Worm (Caenorhabditis elegans) whole organism, L2 larva: Measurements from ENCODE around the gene spp-27.
A peak's percentile ranks its signal among the peaks of the same experiment; 100 is the strongest.

Experiments
- F13H6.1 ChIP-seq: sonication (generic microtip); optimal IDR thresholded peaks from 2 replicates; lab custom pipeline; 2016; ENCODE audit warnings: missing genetic modification characterization, missing compliant biosample characterization
- R02D3.7 ChIP-seq: fragments of 150-350 bp; optimal IDR thresholded peaks from 2 replicates; lab custom pipeline; 2014; ENCODE audit warnings: missing biosample characterization, missing genetic modification characterization
- Y55F3AM.14 ChIP-seq: fragments of 200-800 bp; sonication (Bioruptor generic); optimal IDR thresholded peaks from 2 replicates; lab custom pipeline; 2018; ENCODE audit warnings: mild to moderate bottlenecking, missing genetic modification characterization, missing compliant biosample characterization
- ZK546.5 ChIP-seq: sonication (generic microtip); optimal IDR thresholded peaks from 2 replicates; lab custom pipeline; 2017; ENCODE audit warnings: missing biosample characterization, missing genetic modification characterization
- alr-1 ChIP-seq: fragments of 150-350 bp; optimal IDR thresholded peaks from 2 replicates; lab custom pipeline; 2014; ENCODE audit warnings: missing biosample characterization, missing genetic modification characterization
- ama-1 ChIP-seq: fragments of 150-350 bp; optimal IDR thresholded peaks from 2 replicates; lab custom pipeline; 2018; ENCODE audit warnings: inconsistent platforms
- ceh-16 ChIP-seq: fragments of 150-350 bp; optimal IDR thresholded peaks from 2 replicates; lab custom pipeline; 2014; ENCODE audit warnings: missing biosample characterization, missing genetic modification characterization
- ceh-82 ChIP-seq: fragments of 150-350 bp; optimal IDR thresholded peaks from 2 replicates; lab custom pipeline; 2014; ENCODE audit warnings: missing biosample characterization, missing genetic modification characterization
- crh-2 ChIP-seq: sonication (generic microtip); optimal IDR thresholded peaks from 2 replicates; lab custom pipeline; 2017; ENCODE audit warnings: missing biosample characterization, missing genetic modification characterization
- dmd-4 ChIP-seq: sonication (generic microtip); optimal IDR thresholded peaks from 2 replicates; lab custom pipeline; 2017; ENCODE audit warnings: missing biosample characterization, missing genetic modification characterization
- egl-27 ChIP-seq: sonication (generic microtip); optimal IDR thresholded peaks from 3 replicates; lab custom pipeline; 2017; ENCODE audit warnings: missing biosample characterization, missing genetic modification reagents, missing genetic modification characterization
- elt-1 ChIP-seq: fragments of 150-350 bp; optimal IDR thresholded peaks from 2 replicates; lab custom pipeline; 2014; ENCODE audit warnings: missing biosample characterization, missing genetic modification characterization
- fos-1 ChIP-seq: fragments of 150-350 bp; optimal IDR thresholded peaks from 2 replicates; lab custom pipeline; 2014; ENCODE audit warnings: missing biosample characterization, missing genetic modification characterization
- gmeb-1 ChIP-seq: fragments of 150-350 bp; optimal IDR thresholded peaks from 2 replicates; lab custom pipeline; 2014; ENCODE audit warnings: missing biosample characterization, missing genetic modification characterization
- lin-13 ChIP-seq: fragments of 150-350 bp; optimal IDR thresholded peaks from 2 replicates; lab custom pipeline; 2014; ENCODE audit warnings: missing biosample characterization, missing genetic modification reagents, missing genetic modification characterization
- lin-39 ChIP-seq: fragments of 150-350 bp; optimal IDR thresholded peaks from 2 replicates; lab custom pipeline; 2014; ENCODE audit warnings: missing biosample characterization, missing genetic modification reagents, missing genetic modification characterization
- mab-5 ChIP-seq: fragments of 150-350 bp; optimal IDR thresholded peaks from 2 replicates; lab custom pipeline; 2014; ENCODE audit warnings: missing biosample characterization, missing genetic modification characterization
- mbf-1 ChIP-seq: sonication (generic microtip); optimal IDR thresholded peaks from 2 replicates; lab custom pipeline; 2017; ENCODE audit warnings: missing biosample characterization, missing genetic modification characterization
- mdl-1 ChIP-seq, 2 experiments: fragments of 150-350 bp in 1 of 2; sonication (generic microtip) in 1 of 2; optimal IDR thresholded peaks; 2 replicates each; lab custom pipeline; 2017; ENCODE audit warnings: missing biosample characterization in 2 of 2, missing genetic modification characterization in 2 of 2
- nhr-11 ChIP-seq: fragments of 150-350 bp; optimal IDR thresholded peaks from 2 replicates; lab custom pipeline; 2014; ENCODE audit warnings: missing biosample characterization, missing genetic modification characterization
- nhr-12 ChIP-seq: fragments of 150-350 bp; optimal IDR thresholded peaks from 2 replicates; lab custom pipeline; 2014; ENCODE audit warnings: missing biosample characterization, missing genetic modification characterization
- nhr-129 ChIP-seq: fragments of 150-350 bp; optimal IDR thresholded peaks from 2 replicates; lab custom pipeline; 2014; ENCODE audit warnings: missing biosample characterization, missing genetic modification characterization
- nhr-21 ChIP-seq: fragments of 150-350 bp; optimal IDR thresholded peaks from 2 replicates; lab custom pipeline; 2014; ENCODE audit warnings: missing biosample characterization, missing genetic modification characterization
- nhr-23 ChIP-seq: fragments of 150-350 bp; optimal IDR thresholded peaks from 2 replicates; lab custom pipeline; 2014; ENCODE audit warnings: missing biosample characterization, missing genetic modification reagents, missing genetic modification characterization
- nhr-237 ChIP-seq: fragments of 150-350 bp; optimal IDR thresholded peaks from 2 replicates; lab custom pipeline; 2014; ENCODE audit warnings: missing biosample characterization, missing genetic modification characterization
- nhr-6 ChIP-seq: fragments of 150-350 bp; optimal IDR thresholded peaks from 2 replicates; lab custom pipeline; 2014; ENCODE audit warnings: missing biosample characterization, missing genetic modification characterization
- nhr-77 ChIP-seq: fragments of 150-350 bp; optimal IDR thresholded peaks from 2 replicates; lab custom pipeline; 2014; ENCODE audit warnings: missing biosample characterization, missing genetic modification characterization
- peb-1 ChIP-seq: fragments of 150-350 bp; optimal IDR thresholded peaks from 2 replicates; lab custom pipeline; 2014; ENCODE audit warnings: missing biosample characterization, missing genetic modification characterization
- skn-1 ChIP-seq: sonication (generic microtip); optimal IDR thresholded peaks from 2 replicates; lab custom pipeline; 2017; ENCODE audit warnings: missing biosample characterization, missing genetic modification characterization
- sma-3 ChIP-seq: sonication (generic microtip); optimal IDR thresholded peaks from 2 replicates; lab custom pipeline; 2016; ENCODE audit warnings: missing genetic modification reagents, missing genetic modification characterization, missing compliant biosample characterization
- sma-9 ChIP-seq, 2 experiments: fragments of 150-350 bp in 1 of 2; sonication (generic microtip) in 1 of 2; optimal IDR thresholded peaks; 2 replicates each; lab custom pipeline; 2014 to 2016; ENCODE audit warnings: missing genetic modification characterization in 2 of 2, mild to moderate bottlenecking in 1 of 2, missing biosample characterization in 1 of 2, missing compliant biosample characterization in 1 of 2, missing genetic modification reagents in 1 of 2, moderate library complexity in 1 of 2
- snpc-4 ChIP-seq: fragments of 150-350 bp; optimal IDR thresholded peaks from 2 replicates; lab custom pipeline; 2014; ENCODE audit warnings: missing biosample characterization, missing genetic modification characterization
- unc-39 ChIP-seq: fragments of 150-350 bp; optimal IDR thresholded peaks from 2 replicates; lab custom pipeline; 2014; ENCODE audit warnings: missing biosample characterization, missing genetic modification characterization
- unc-55 ChIP-seq: fragments of 150-350 bp; sonication (generic microtip); optimal IDR thresholded peaks from 3 replicates; lab custom pipeline; 2014; ENCODE audit warnings: missing biosample characterization, missing genetic modification reagents, missing genetic modification characterization
- ztf-1 ChIP-seq: fragments of 200-800 bp; sonication (Bioruptor generic); conservative IDR thresholded peaks from 2 replicates; pipeline ENCODE4 v1.3.6; 2022; ENCODE audit warnings: missing genetic modification characterization, missing compliant biosample characterization
- ztf-4 ChIP-seq: fragments of 150-350 bp; optimal IDR thresholded peaks from 2 replicates; lab custom pipeline; 2014; ENCODE audit warnings: missing biosample characterization, missing genetic modification characterization

Gene spp-27

DNA sequence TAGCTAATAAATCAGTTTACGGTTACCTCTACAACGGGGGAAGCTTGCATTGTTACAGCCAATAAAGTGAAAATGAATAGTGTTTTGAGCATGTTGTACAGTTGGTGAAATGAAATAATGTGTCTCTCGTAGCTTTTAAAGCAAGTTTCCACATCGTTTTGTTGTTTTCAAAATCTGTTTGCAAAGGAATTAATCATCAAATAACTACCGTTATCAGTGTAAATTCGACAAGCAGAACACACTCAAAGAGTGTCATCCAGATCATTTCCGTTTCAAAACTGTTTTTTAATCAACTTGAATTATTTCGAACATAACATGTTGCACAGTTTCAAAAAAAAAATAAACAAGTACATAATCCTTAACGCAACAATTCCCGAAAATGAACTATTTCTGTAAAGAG, at the start of gene spp-27:
TSS of gene spp-27 (minus strand) at position 101 of the 400 bp plus-strand sequence.
- TF ChIP-seq unc-55 (GFP tag; lab: Kevin White, UChicago) (no peak), ceh-82 (no peak), ZK546.5 (tag; lab: Kevin White, UChicago) (no peak), ceh-16 (no peak)
- TF ChIP-seq, all 48 proteins: peak for 0

DNA sequence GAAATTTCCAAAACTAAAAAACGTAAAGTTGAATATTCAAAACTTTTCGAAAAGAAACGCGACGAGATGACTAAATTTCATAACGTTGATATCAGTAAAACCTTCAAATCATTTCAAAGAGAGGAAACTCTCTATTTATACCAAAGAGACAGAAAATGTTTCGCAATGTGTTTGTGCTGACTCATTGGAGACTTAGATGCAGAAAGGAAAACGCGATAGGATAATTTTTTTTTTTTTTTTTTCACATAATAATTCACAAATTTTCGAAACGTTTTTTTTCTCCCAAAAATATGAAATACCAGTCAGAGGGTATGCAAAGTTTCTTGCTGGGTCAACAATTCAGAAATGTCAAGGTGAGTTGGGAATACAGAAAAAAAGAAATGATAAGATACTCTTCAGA, 49.3 kb upstream of the spp-27 start:
- TF ChIP-seq sma-3 (GFP tag; lab: Kevin White, UChicago) (no peak), gmeb-1 (tag; lab: Kevin White, UChicago) (peak; percentile 47), sma-9 (GFP tag; optimal IDR thresholded peaks at IDR 0.05; lab: Kevin White, UChicago) (no peak), sma-9 (tag; optimal IDR thresholded peaks at IDR 0.05; lab: Kevin White, UChicago) (no peak), unc-39 (no peak), unc-55 (GFP tag; lab: Kevin White, UChicago) (peak; percentile 76), ama-1 (lab: Kevin White, UChicago) (no peak), mdl-1 (tag; optimal IDR thresholded peaks at IDR 0.05; lab: Kevin White, UChicago) (no peak), nhr-6 (no peak), nhr-21 (no peak), lin-13 (GFP tag; lab: Kevin White, UChicago) (no peak), lin-39 (tag; lab: Kevin White, UChicago) (no peak), fos-1 (tag; lab: Kevin White, UChicago) (peak; percentile 88), nhr-12 (tag; lab: Kevin White, UChicago) (no peak), R02D3.7 (no peak), F13H6.1 (no peak), mab-5 (tag; lab: Kevin White, UChicago) (no peak), nhr-129 (tag; lab: Kevin White, UChicago) (no peak), skn-1 (tag; lab: Kevin White, UChicago) (peak; percentile 48), nhr-11 (tag; lab: Kevin White, UChicago) (no peak), crh-2 (no peak), ztf-1 (GFP tag; lab: Robert Waterston, UW) (no peak), elt-1 (no peak)

DNA sequence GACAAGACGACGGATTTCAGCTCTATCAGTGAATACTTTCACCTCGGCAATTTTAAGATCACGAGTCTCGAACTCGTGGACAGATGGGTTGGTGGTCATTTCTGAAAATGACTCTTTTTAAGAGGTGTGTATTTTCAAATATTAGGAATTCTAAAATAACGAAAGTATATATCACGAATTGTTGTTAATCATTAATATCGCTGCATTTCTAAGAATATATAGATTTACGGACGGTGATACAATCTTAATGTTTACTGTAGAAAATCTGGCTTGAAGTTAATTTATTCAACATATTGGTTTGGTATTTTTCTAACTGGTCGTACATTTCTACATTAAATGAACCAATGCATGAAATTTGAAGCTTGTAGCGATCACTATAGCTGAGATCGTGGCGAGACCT, 48.3 kb upstream of the spp-27 start, which contains the start of gene ZK1055.7:
TSS of gene ZK1055.7 (minus strand) at position 101 of the 400 bp plus-strand sequence.
- TF ChIP-seq nhr-23 (tag; lab: Kevin White, UChicago) (no peak), ztf-4 (tag; lab: Kevin White, UChicago) (no peak), Y55F3AM.14 (GFP tag; lab: Kevin White, UChicago) (no peak), gmeb-1 (tag; lab: Kevin White, UChicago) (no peak), nhr-11 (tag; lab: Kevin White, UChicago) (no peak), F13H6.1 (no peak), mbf-1 (tag; lab: Kevin White, UChicago) (no peak), alr-1 (tag; lab: Kevin White, UChicago) (no peak), lin-39 (tag; lab: Kevin White, UChicago) (no peak), nhr-12 (tag; lab: Kevin White, UChicago) (no peak), fos-1 (tag; lab: Kevin White, UChicago) (no peak), nhr-237 (tag; lab: Kevin White, UChicago) (no peak), dmd-4 (tag; lab: Kevin White, UChicago) (no peak), egl-27 (tag; lab: Kevin White, UChicago) (no peak), unc-39 (no peak), peb-1 (no peak), ZK546.5 (tag; lab: Kevin White, UChicago) (no peak)

DNA sequence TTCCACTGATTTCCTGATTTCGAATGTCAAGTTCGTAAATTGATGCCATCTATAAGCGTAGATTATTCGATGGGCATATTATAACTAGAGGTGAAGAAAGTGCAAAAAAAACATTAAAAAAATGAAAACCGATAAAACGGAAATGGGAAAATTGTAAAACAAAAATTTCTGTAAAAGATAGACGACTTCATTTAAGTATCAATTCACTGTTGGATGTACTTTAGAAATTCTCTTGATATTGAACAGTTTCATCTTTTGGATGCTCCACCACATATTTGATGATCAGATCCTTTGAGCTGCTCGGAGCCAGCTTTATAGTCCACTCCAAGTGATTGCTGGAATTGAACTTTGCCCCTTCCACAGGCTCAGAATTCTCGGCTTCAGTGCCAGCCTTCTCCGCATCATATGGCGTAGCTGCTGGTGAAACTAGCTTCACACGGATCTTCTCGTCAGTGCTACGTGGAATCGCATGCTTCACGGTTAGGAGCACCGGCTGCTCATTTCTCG, 45.7 kb upstream of the spp-27 start, which contains the start of gene ZK1055.6:
TSS of gene ZK1055.6 (minus strand) at position 51 of the 507 bp plus-strand sequence.
- TF ChIP-seq unc-39 (no peak), mdl-1 (tag; optimal IDR thresholded peaks at IDR 0.05; lab: Kevin White, UChicago) (no peak), ztf-1 (GFP tag; lab: Robert Waterston, UW) (no peak), nhr-21 (no peak), lin-39 (tag; lab: Kevin White, UChicago) (no peak), nhr-11 (tag; lab: Kevin White, UChicago) (no peak), peb-1 (no peak), nhr-77 (tag; lab: Kevin White, UChicago) (no peak), unc-55 (GFP tag; lab: Kevin White, UChicago) (no peak), snpc-4 (no peak)
